Worm (Caenorhabditis elegans): Measurements from ENCODE around the gene ZK287.7.

DNA sequence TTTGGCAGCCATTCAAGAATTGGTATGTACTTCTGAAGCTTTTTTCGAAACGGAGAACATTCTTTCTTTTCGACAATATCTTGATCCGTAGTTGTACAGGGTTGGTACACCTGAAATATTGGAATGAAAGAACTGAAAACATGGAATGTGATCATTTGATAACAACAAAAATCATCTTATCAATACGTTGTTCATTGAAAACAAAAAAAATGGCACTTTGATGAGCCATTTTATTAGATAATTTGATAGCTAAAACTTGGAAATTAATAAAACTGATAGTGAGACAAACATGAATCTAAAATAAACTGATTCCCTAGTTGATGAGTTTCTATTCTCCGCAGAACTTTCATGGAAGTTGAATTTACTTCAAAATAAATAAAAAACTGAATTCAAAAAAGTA is 20.4 kb upstream of the ZK287.7 start:
- TF ChIP-seq pros-1 (tag; optimal IDR thresholded peaks at IDR 0.05) (no peak), fax-1 (tag; optimal IDR thresholded peaks at IDR 0.05) (no peak), npax-4 (tag; optimal IDR thresholded peaks at IDR 0.05) (no peak), pqm-1 (tag; optimal IDR thresholded peaks at IDR 0.05) (no peak), unc-42 (tag; optimal IDR thresholded peaks at IDR 0.05) (no peak), sox-4 (tag; optimal IDR thresholded peaks at IDR 0.05) (no peak), K09A11.1 (tag; optimal IDR thresholded peaks at IDR 0.05; ENCODE audit: insufficient read depth) (no peak), ceh-9 (tag; optimal IDR thresholded peaks at IDR 0.05) (no peak), ceh-24 (tag; optimal IDR thresholded peaks at IDR 0.05) (no peak), nfya-1 (tag; optimal IDR thresholded peaks at IDR 0.05) (no peak), hlh-13 (GFP tag; optimal IDR thresholded peaks at IDR 0.05) (no peak)

All from whole organism, late embryonic.